Worm (Caenorhabditis elegans) whole organism, L4 larva: ENCODE results near the gene F59E12.8.

Source experiments
- F37D6.2 ChIP-seq: sonication (generic microtip); optimal IDR thresholded peaks from 2 replicates; lab custom pipeline; 2016; ENCODE audit warnings: mild to moderate bottlenecking, missing genetic modification characterization, missing compliant biosample characterization
- F44E2.7 ChIP-seq: fragments of 200-800 bp; sonication (Bioruptor generic); IDR thresholded peaks from 2 replicates; pipeline ENCODE4 v2.1.2; 2022; ENCODE audit warnings: missing genetic modification characterization, missing compliant biosample characterization
- Y48G9A.11 ChIP-seq: fragments of 200-800 bp; sonication (Bioruptor generic); IDR thresholded peaks from 2 replicates; pipeline ENCODE4 v1.3.6; 2022; ENCODE audit warnings: missing genetic modification reagents, missing genetic modification characterization, missing compliant biosample characterization
- Y5F2A.4 ChIP-seq: fragments of 200-800 bp; sonication (Bioruptor generic); optimal IDR thresholded peaks from 2 replicates; lab custom pipeline; 2018; ENCODE audit warnings: mild to moderate bottlenecking, missing genetic modification characterization, missing compliant biosample characterization
- ZK546.5 ChIP-seq, 2 experiments: sonication (generic microtip); optimal IDR thresholded peaks; 2 replicates each; lab custom pipeline; 2017; ENCODE audit warnings: missing biosample characterization in 2 of 2, missing genetic modification characterization in 2 of 2
- aha-1 ChIP-seq: fragments of 150-350 bp; peaks from one replicate; lab custom pipeline; 2014; ENCODE audit warnings: missing biosample characterization, missing genetic modification characterization
- ama-1 ChIP-seq: fragments of 150-350 bp; optimal IDR thresholded peaks from 2 replicates; lab custom pipeline; 2014; ENCODE audit warnings: inconsistent platforms, mixed read lengths
- ceh-20 ChIP-seq: fragments of 200-800 bp; sonication (Bioruptor generic); IDR thresholded peaks from 2 replicates; pipeline ENCODE4 v1.3.6; 2022; ENCODE audit warnings: missing genetic modification reagents, missing genetic modification characterization, missing compliant biosample characterization
- ceh-32 ChIP-seq: sonication (generic microtip); optimal IDR thresholded peaks from 2 replicates; lab custom pipeline; 2016; ENCODE audit warnings: mild to moderate bottlenecking, missing genetic modification characterization, missing compliant biosample characterization; ENCODE audit not compliant: poor library complexity
- ceh-44 ChIP-seq: fragments of 200-800 bp; sonication (Bioruptor generic); IDR thresholded peaks from 2 replicates; pipeline ENCODE4 v1.3.6; 2022; ENCODE audit warnings: missing genetic modification reagents, missing genetic modification characterization, missing compliant biosample characterization
- ces-1 ChIP-seq: fragments of 150-350 bp; sonication (generic microtip); optimal IDR thresholded peaks from 4 replicates; lab custom pipeline; 2014; ENCODE audit warnings: missing biosample characterization, missing genetic modification reagents, missing genetic modification characterization
- cey-2 ChIP-seq: sonication (generic microtip); optimal IDR thresholded peaks from 3 replicates; lab custom pipeline; 2017; ENCODE audit warnings: missing genetic modification characterization, mild to moderate bottlenecking, missing compliant biosample characterization, antibody characterized with exemption, borderline replicate concordance; ENCODE audit not compliant: insufficient read depth
- daf-16 ChIP-seq, 3 experiments: sonication (generic microtip); optimal IDR thresholded peaks; 2 replicates each; lab custom pipeline; 2016 to 2017; ENCODE audit warnings: missing genetic modification characterization in 3 of 3, missing genetic modification reagents in 3 of 3, mild to moderate bottlenecking in 2 of 3, missing compliant biosample characterization in 2 of 3, missing biosample characterization in 1 of 3, moderate library complexity in 1 of 3
- daf-8 ChIP-seq: fragments of 200-800 bp; sonication (Bioruptor generic); IDR thresholded peaks from 2 replicates; pipeline ENCODE4 v1.3.6; 2022; ENCODE audit warnings: missing genetic modification characterization, missing compliant biosample characterization
- egl-27 ChIP-seq: sonication (generic microtip); optimal IDR thresholded peaks from 3 replicates; lab custom pipeline; 2017; ENCODE audit warnings: missing biosample characterization, missing genetic modification reagents, missing genetic modification characterization
- egl-43 ChIP-seq: fragments of 200-800 bp; sonication (Bioruptor generic); IDR thresholded peaks from 2 replicates; pipeline ENCODE4 v1.3.6; 2022; ENCODE audit warnings: missing genetic modification reagents, missing genetic modification characterization, missing compliant biosample characterization
- hmg-1.1 ChIP-seq: fragments of 200-800 bp; sonication (Bioruptor generic); IDR thresholded peaks from 2 replicates; pipeline ENCODE4 v1.3.6; 2022; ENCODE audit warnings: missing genetic modification reagents, missing genetic modification characterization, missing compliant biosample characterization
- jun-1 ChIP-seq: fragments of 150-350 bp; optimal IDR thresholded peaks from 2 replicates; lab custom pipeline; 2014; ENCODE audit warnings: missing biosample characterization, missing genetic modification reagents, missing genetic modification characterization
- lim-7 ChIP-seq: fragments of 200-800 bp; sonication (Bioruptor generic); IDR thresholded peaks from 2 replicates; pipeline ENCODE4 v1.3.6; 2022; ENCODE audit warnings: missing genetic modification characterization, missing compliant biosample characterization
- lin-29 ChIP-seq: fragments of 200-800 bp; sonication (Bioruptor generic); IDR thresholded peaks from 2 replicates; pipeline ENCODE4 v1.3.6; 2022; ENCODE audit warnings: missing genetic modification reagents, missing genetic modification characterization, missing compliant biosample characterization
- lin-39 ChIP-seq: fragments of 150-350 bp; optimal IDR thresholded peaks from 2 replicates; lab custom pipeline; 2014; ENCODE audit warnings: missing biosample characterization, missing genetic modification reagents, missing genetic modification characterization
- lir-3 ChIP-seq: sonication (generic microtip); optimal IDR thresholded peaks from 2 replicates; lab custom pipeline; 2016; ENCODE audit warnings: mild to moderate bottlenecking, missing genetic modification characterization, missing compliant biosample characterization
- madf-5 ChIP-seq, 2 experiments: fragments of 200-800 bp; sonication (Bioruptor generic); IDR thresholded peaks; 2 replicates each; pipeline ENCODE4 v1.3.6; 2022; ENCODE audit warnings: missing compliant biosample characterization in 2 of 2, missing genetic modification characterization in 2 of 2
- madf-9 ChIP-seq: fragments of 200-800 bp; sonication (Bioruptor generic); conservative IDR thresholded peaks from 2 replicates; pipeline ENCODE4 v1.3.6; 2022; ENCODE audit warnings: missing genetic modification reagents, missing genetic modification characterization, missing compliant biosample characterization
- mep-1 ChIP-seq: fragments of 150-350 bp; sonication (generic microtip); optimal IDR thresholded peaks from 3 replicates; lab custom pipeline; 2014; ENCODE audit warnings: missing biosample characterization, missing genetic modification characterization
- mxl-2 ChIP-seq: fragments of 200-800 bp; sonication (Bioruptor generic); conservative IDR thresholded peaks from 2 replicates; pipeline ENCODE4 v1.3.6; 2022; ENCODE audit warnings: missing genetic modification reagents, missing genetic modification characterization, missing compliant biosample characterization
- nhr-111 ChIP-seq: fragments of 200-800 bp; sonication (Bioruptor generic); optimal IDR thresholded peaks from 2 replicates; lab custom pipeline; 2018; ENCODE audit warnings: mild to moderate bottlenecking, missing genetic modification characterization, missing compliant biosample characterization
- nhr-237 ChIP-seq: sonication (generic microtip); optimal IDR thresholded peaks from 2 replicates; lab custom pipeline; 2017; ENCODE audit warnings: missing biosample characterization, missing genetic modification characterization
- nhr-25 ChIP-seq: sonication (generic microtip); optimal IDR thresholded peaks from 2 replicates; lab custom pipeline; 2017; ENCODE audit warnings: missing genetic modification characterization, mild to moderate bottlenecking, missing compliant biosample characterization, antibody characterized with exemption, moderate library complexity, borderline replicate concordance; ENCODE audit not compliant: insufficient read depth
- nhr-28 ChIP-seq: fragments of 150-350 bp; optimal IDR thresholded peaks from 2 replicates; lab custom pipeline; 2014; ENCODE audit warnings: missing biosample characterization, missing genetic modification characterization
- nhr-76 ChIP-seq: fragments of 150-350 bp; optimal IDR thresholded peaks from 2 replicates; lab custom pipeline; 2014; ENCODE audit warnings: missing biosample characterization, missing genetic modification characterization
- nhr-77 ChIP-seq: fragments of 150-350 bp; optimal IDR thresholded peaks from 2 replicates; lab custom pipeline; 2014; ENCODE audit warnings: missing biosample characterization, missing genetic modification characterization
- rbr-2 ChIP-seq: sonication (generic microtip); optimal IDR thresholded peaks from 2 replicates; lab custom pipeline; 2016; ENCODE audit warnings: missing genotype, missing genetic modification characterization, missing compliant biosample characterization
- saeg-2 ChIP-seq: fragments of 200-800 bp; sonication (Bioruptor generic); IDR thresholded peaks from 2 replicates; pipeline ENCODE4 v1.3.6; 2022; ENCODE audit warnings: missing genetic modification reagents, missing genetic modification characterization, missing compliant biosample characterization
- sdz-12 ChIP-seq: fragments of 200-800 bp; sonication (Bioruptor generic); optimal IDR thresholded peaks from 2 replicates; lab custom pipeline; 2018; ENCODE audit warnings: mild to moderate bottlenecking, missing genetic modification characterization, missing compliant biosample characterization
- spr-1 ChIP-seq: sonication (generic microtip); optimal IDR thresholded peaks from 2 replicates; lab custom pipeline; 2016; ENCODE audit warnings: mild to moderate bottlenecking, missing genetic modification characterization, missing compliant biosample characterization
- tag-97 ChIP-seq: fragments of 200-800 bp; sonication (Bioruptor generic); IDR thresholded peaks from 2 replicates; pipeline ENCODE4 v1.3.6; 2022; ENCODE audit warnings: missing genetic modification characterization, missing compliant biosample characterization
- tra-1 ChIP-seq: fragments of 200-800 bp; sonication (Bioruptor generic); IDR thresholded peaks from 2 replicates; pipeline ENCODE4 v1.3.6; 2022; ENCODE audit warnings: missing genetic modification reagents, missing genetic modification characterization, missing compliant biosample characterization
- unc-130 ChIP-seq: sonication (generic microtip); optimal IDR thresholded peaks from 2 replicates; lab custom pipeline; 2016; ENCODE audit warnings: missing genetic modification reagents, missing genetic modification characterization, missing compliant biosample characterization
- unc-39 ChIP-seq: sonication (generic microtip); optimal IDR thresholded peaks from 2 replicates; lab custom pipeline; 2017; ENCODE audit warnings: missing biosample characterization, missing genetic modification characterization
- unc-62 ChIP-seq, 3 experiments: fragments of 150-350 bp in 1 of 3; sonication (generic microtip); optimal IDR thresholded peaks in 2 of 3; peaks in 1 of 3; 1 replicate in 1 of 3; 2 replicates in 2 of 3; lab custom pipeline; 2014 to 2017; ENCODE audit warnings: missing biosample characterization in 3 of 3, missing genetic modification characterization in 3 of 3, missing genetic modification reagents in 3 of 3, missing genotype in 1 of 3
- vab-7 ChIP-seq: fragments of 200-800 bp; sonication (Bioruptor generic); IDR thresholded peaks from 2 replicates; pipeline ENCODE4 v1.3.6; 2022; ENCODE audit warnings: missing genetic modification reagents, missing genetic modification characterization, missing compliant biosample characterization
- zag-1 ChIP-seq: fragments of 150-350 bp; optimal IDR thresholded peaks from 2 replicates; lab custom pipeline; 2014; ENCODE audit warnings: missing biosample characterization, missing genetic modification characterization
- zfp-2 ChIP-seq: sonication (generic microtip); optimal IDR thresholded peaks from 2 replicates; lab custom pipeline; 2016; ENCODE audit warnings: mild to moderate bottlenecking, missing genetic modification characterization, missing compliant biosample characterization
- zfp-3 ChIP-seq: fragments of 200-800 bp; sonication (Bioruptor generic); conservative IDR thresholded peaks from 2 replicates; pipeline ENCODE4 v1.3.6; 2022; ENCODE audit warnings: missing genetic modification reagents, missing genetic modification characterization, missing compliant biosample characterization
- zip-11 ChIP-seq: fragments of 200-800 bp; sonication (Bioruptor generic); IDR thresholded peaks from 2 replicates; pipeline ENCODE4 v1.3.6; 2022; ENCODE audit warnings: missing genetic modification characterization, missing compliant biosample characterization
- ztf-11 ChIP-seq: fragments of 150-350 bp; optimal IDR thresholded peaks from 2 replicates; lab custom pipeline; 2014; ENCODE audit warnings: missing biosample characterization, missing genetic modification characterization

Gene F59E12.8

DNA sequence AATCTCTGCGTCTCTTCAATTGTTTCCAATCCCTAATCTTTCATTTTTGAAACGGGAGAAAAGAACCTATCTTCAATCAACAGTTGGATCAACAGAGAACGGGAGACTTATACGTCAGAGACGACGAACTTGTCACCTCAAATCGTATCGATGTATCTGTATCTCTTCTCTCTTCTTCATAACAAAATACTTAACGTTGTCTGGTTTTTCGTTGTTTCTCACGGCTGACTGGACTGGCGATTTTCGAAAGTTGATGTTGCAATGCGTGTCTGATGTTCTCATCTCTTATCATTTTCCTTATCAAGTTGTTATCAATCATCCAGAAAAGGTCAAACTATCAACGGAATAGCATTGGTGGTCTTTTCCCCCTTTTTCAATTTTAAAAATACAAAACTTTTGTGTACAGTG is 31.2 kb downstream of the F59E12.8 start (continued):
- TF ChIP-seq mep-1 (tag; lab: Kevin White, UChicago), result peak; percentile 72
- no peak for TF ChIP-seq ces-1 (GFP tag; lab: Kevin White, UChicago)
- peak; percentile 66 for TF ChIP-seq nhr-77 (tag; lab: Kevin White, UChicago)
- no peak for TF ChIP-seq rbr-2 (tag; lab: Kevin White, UChicago)
- TF ChIP-seq ceh-44 (GFP tag; lab: Robert Waterston, UW), result no peak
- TF ChIP-seq F44E2.7 (GFP tag; lab: Robert Waterston, UW), result no peak
- TF ChIP-seq F37D6.2 (tag; lab: Kevin White, UChicago), result no peak
- no peak for TF ChIP-seq Y48G9A.11
- TF ChIP-seq lir-3 (tag; lab: Kevin White, UChicago), result no peak
- no peak for TF ChIP-seq unc-39 (tag; lab: Kevin White, UChicago)
- no peak for TF ChIP-seq tag-97 (GFP tag; lab: Robert Waterston, UW)
- TF ChIP-seq hmg-1.1 (GFP tag; lab: Robert Waterston, UW), result no peak
- TF ChIP-seq spr-1 (tag; lab: Kevin White, UChicago), result no peak
- TF ChIP-seq lin-39, result no peak
- TF ChIP-seq cey-2 (tag; lab: Kevin White, UChicago), result peak; percentile 41
- TF ChIP-seq unc-62 (GFP tag; optimal IDR thresholded peaks at IDR 0.05 in 1 of 2; lab: Kevin White, UChicago), result peak in 1 of 2 experiments; percentile 98
- TF ChIP-seq unc-62 (tag; optimal IDR thresholded peaks at IDR 0.05; lab: Kevin White, UChicago), result no peak
- TF ChIP-seq egl-27 (tag; lab: Kevin White, UChicago), result no peak
- no peak for TF ChIP-seq zfp-2
- no peak for TF ChIP-seq ZK546.5 (tag; optimal IDR thresholded peaks at IDR 0.05; lab: Kevin White, UChicago)
- TF ChIP-seq nhr-76 (tag; lab: Kevin White, UChicago), result peak; percentile 51
- peak; percentile 98 for TF ChIP-seq aha-1 (tag; lab: Kevin White, UChicago)
- TF ChIP-seq zfp-3, result no peak
- TF ChIP-seq jun-1 (tag; lab: Kevin White, UChicago), result no peak
- TF ChIP-seq zip-11 (GFP tag; lab: Robert Waterston, UW), result no peak
- 0 out of 2 replicates have a peak, but pooled peaks have one; percentile 5 for TF ChIP-seq tra-1 (GFP tag; lab: Robert Waterston, UW)
- TF ChIP-seq nhr-28, result peak; percentile 93
- TF ChIP-seq sdz-12 (GFP tag; lab: Kevin White, UChicago), result no peak
- no peak for TF ChIP-seq mxl-2 (GFP tag; lab: Robert Waterston, UW)
- TF ChIP-seq madf-5 (GFP tag; IDR thresholded peaks at IDR 0.05; lab: Robert Waterston, UW), result no peak
- no peak for TF ChIP-seq zag-1 (tag; lab: Kevin White, UChicago)
- TF ChIP-seq vab-7, result no peak
- no peak for TF ChIP-seq daf-16 (GFP tag; optimal IDR thresholded peaks at IDR 0.05; lab: Kevin White, UChicago)
- TF ChIP-seq daf-16 (tag; optimal IDR thresholded peaks at IDR 0.05; lab: Kevin White, UChicago), result peak; percentile 60
- TF ChIP-seq lim-7 (GFP tag; lab: Robert Waterston, UW), result no peak
- no peak for TF ChIP-seq nhr-25 (tag; lab: Kevin White, UChicago)
- no peak for TF ChIP-seq lin-29 (GFP tag; lab: Robert Waterston, UW)
- TF ChIP-seq daf-8 (GFP tag; lab: Robert Waterston, UW), result no peak
- no peak for TF ChIP-seq nhr-111 (GFP tag; lab: Kevin White, UChicago)
- no peak for TF ChIP-seq unc-130 (GFP tag; lab: Kevin White, UChicago)
- TF ChIP-seq egl-43 (GFP tag; lab: Robert Waterston, UW), result no peak
- TF ChIP-seq ceh-20 (GFP tag; lab: Robert Waterston, UW), result no peak
- no peak for TF ChIP-seq ceh-32 (tag; lab: Kevin White, UChicago)
- no peak for TF ChIP-seq saeg-2
- TF ChIP-seq madf-9 (GFP tag; lab: Robert Waterston, UW), result no peak
- no peak for TF ChIP-seq Y5F2A.4 (GFP tag; lab: Kevin White, UChicago)
- no peak for TF ChIP-seq ama-1 (lab: Kevin White, UChicago)
- TF ChIP-seq nhr-237 (tag; lab: Kevin White, UChicago), result peak; percentile 21
- no peak for TF ChIP-seq ztf-11 (tag; lab: Kevin White, UChicago)
